Fruit fly (Drosophila melanogaster) whole organism: ENCODE measurements around the gene Gss1.
"Not testable (repeated sequence)": the region's sequence is repeated elsewhere in the genome, so short reads cannot be mapped to it uniquely, and the experiment has no call there.

Source experiments
- CG8478 ChIP-seq: fragments of >200 bp; optimal IDR thresholded peaks from 2 replicates; lab custom pipeline; 2018; ENCODE audit warnings: inconsistent platforms
- Dll ChIP-seq: fragments of >200 bp; optimal IDR thresholded peaks from 2 replicates; lab custom pipeline; 2017
- EcR ChIP-seq, 2 experiments: fragments of >200 bp; optimal IDR thresholded peaks; 2 replicates each; lab custom pipeline; 2017; ENCODE audit warnings: missing biosample characterization in 2 of 2, missing genetic modification characterization in 2 of 2, missing genetic modification reagents in 2 of 2
- pan ChIP-seq: fragments of >200 bp; optimal IDR thresholded peaks from 2 replicates; lab custom pipeline; 2017
- psq ChIP-seq: fragments of >200 bp; optimal IDR thresholded peaks from 2 replicates; lab custom pipeline; 2017
- usp ChIP-seq: fragments of >200 bp; optimal IDR thresholded peaks from 2 replicates; lab custom pipeline; 2017; ENCODE audit warnings: missing biosample characterization, missing genetic modification characterization, mixed read lengths

Gss1 gene

dm6 chrX:17889247-17889646 is at the start of gene Gss1:
Gene Gss1 (plus strand): TSS chrX:17889547.
- not testable (repeated sequence) for TF ChIP-seq usp; Dll (lab: Kevin White, UChicago); pan (lab: Kevin White, UChicago)

dm6 chrX:17841923-17842322 is 47.4 kb upstream of the Gss1 start, which contains the start of gene Taf9:
Gene Taf9 (plus strand): TSS chrX:17842161.
- TF ChIP-seq Dll (lab: Kevin White, UChicago) (no peak), pan (lab: Kevin White, UChicago) (no peak), CG8478 (lab: Kevin White, UChicago) (no peak), usp (no peak), EcR (GFP tag; optimal IDR thresholded peaks at IDR 0.05; lab: Kevin White, UChicago) (no peak), psq (lab: Kevin White, UChicago) (no peak)

- TF ChIP-seq pan (lab: Kevin White, UChicago), result no peak
- TF ChIP-seq Dll (lab: Kevin White, UChicago), result no peak
- no peak for TF ChIP-seq CG8478 (lab: Kevin White, UChicago)
- no peak for TF ChIP-seq EcR (GFP tag; optimal IDR thresholded peaks at IDR 0.05; lab: Kevin White, UChicago)
- TF ChIP-seq usp, result no peak
- TF ChIP-seq psq (lab: Kevin White, UChicago), result no peak
Observed at dm6 chrX:17844623-17845022, 44.7 kb upstream of the Gss1 start, which contains the start of the genes CG8142 and Ucp4A. Gene CG8142 (minus strand): TSS chrX:17844704. Gene Ucp4A (plus strand): TSS chrX:17844949.

- TF ChIP-seq psq (lab: Kevin White, UChicago), result no peak
- TF ChIP-seq pan (lab: Kevin White, UChicago), result no peak
- no peak for TF ChIP-seq CG8478 (lab: Kevin White, UChicago)
- TF ChIP-seq EcR (GFP tag; optimal IDR thresholded peaks at IDR 0.05; lab: Kevin White, UChicago), result no peak
- no peak for TF ChIP-seq usp
- TF ChIP-seq Dll (lab: Kevin White, UChicago), result no peak
Observed at dm6 chrX:17845820-17846379, 43.4 kb upstream of the Gss1 start.

- TF ChIP-seq usp, result no peak
- TF ChIP-seq Dll (lab: Kevin White, UChicago), result no peak
- no peak for TF ChIP-seq CG8478 (lab: Kevin White, UChicago)
- no peak for TF ChIP-seq pan (lab: Kevin White, UChicago)
- no peak for TF ChIP-seq psq (lab: Kevin White, UChicago)
- TF ChIP-seq EcR (GFP tag; optimal IDR thresholded peaks at IDR 0.05; lab: Kevin White, UChicago), result no peak
Observed at dm6 chrX:17850179-17850578, 39.2 kb upstream of the Gss1 start, which contains the start of the genes CG15814 and Spt7. Gene CG15814 (minus strand): TSS chrX:17850342. Gene Spt7 (plus strand): TSS chrX:17850460.

dm6 chrX:17852457-17852856 is 36.9 kb upstream of the Gss1 start, which contains the start of gene CG32554:
Gene CG32554 (minus strand): TSS chrX:17852685.
- TF ChIP-seq usp (no peak), psq (lab: Kevin White, UChicago) (no peak), CG8478 (lab: Kevin White, UChicago) (no peak), Dll (lab: Kevin White, UChicago) (no peak), EcR (GFP tag; optimal IDR thresholded peaks at IDR 0.05; lab: Kevin White, UChicago) (no peak), pan (lab: Kevin White, UChicago) (no peak)

- TF ChIP-seq pan (lab: Kevin White, UChicago) (no peak), psq (lab: Kevin White, UChicago) (no peak), CG8478 (lab: Kevin White, UChicago) (no peak), Dll (lab: Kevin White, UChicago) (no peak), EcR (GFP tag; optimal IDR thresholded peaks at IDR 0.05; lab: Kevin White, UChicago) (no peak), usp (no peak)
Observed at dm6 chrX:17856029-17856428, 33.3 kb upstream of the Gss1 start, which contains the start of gene Mco4. Gene Mco4 (minus strand): TSS chrX:17856129.

dm6 chrX:17856458-17857277 is 32.7 kb upstream of the Gss1 start, which contains the start of gene Srx:
Gene Srx (plus strand): TSS chrX:17856974.
- TF ChIP-seq usp, result no peak
- TF ChIP-seq EcR (GFP tag; optimal IDR thresholded peaks at IDR 0.05; lab: Kevin White, UChicago), result no peak
- TF ChIP-seq psq (lab: Kevin White, UChicago), result no peak
- no peak for TF ChIP-seq Dll (lab: Kevin White, UChicago)
- TF ChIP-seq CG8478 (lab: Kevin White, UChicago), result no peak
- no peak for TF ChIP-seq pan (lab: Kevin White, UChicago)

dm6 chrX:17857809-17858208 is 31.5 kb upstream of the Gss1 start:
- TF ChIP-seq CG8478 (lab: Kevin White, UChicago) (no peak), pan (lab: Kevin White, UChicago) (no peak), EcR (GFP tag; optimal IDR thresholded peaks at IDR 0.05; lab: Kevin White, UChicago) (no peak)

- TF ChIP-seq pan (lab: Kevin White, UChicago) (no peak), EcR (GFP tag; optimal IDR thresholded peaks at IDR 0.05; lab: Kevin White, UChicago) (no peak), Dll (lab: Kevin White, UChicago) (no peak), usp (no peak), CG8478 (lab: Kevin White, UChicago) (no peak)
Observed at dm6 chrX:17860711-17861110, 28.6 kb upstream of the Gss1 start, which contains the start of the genes Arp8 and CG6769. Gene Arp8 (minus strand): TSS chrX:17860800. Gene CG6769 (plus strand): TSS chrX:17861002.

dm6 chrX:17865103-17865502 is 24.2 kb upstream of the Gss1 start:
- TF ChIP-seq CG8478 (lab: Kevin White, UChicago), result no peak
- TF ChIP-seq Dll (lab: Kevin White, UChicago), result no peak
- TF ChIP-seq pan (lab: Kevin White, UChicago), result no peak
- no peak for TF ChIP-seq EcR (GFP tag; optimal IDR thresholded peaks at IDR 0.05; lab: Kevin White, UChicago)
- no peak for TF ChIP-seq psq (lab: Kevin White, UChicago)
- TF ChIP-seq usp, result no peak
